Worm (Caenorhabditis elegans): ENCODE results near the gene irld-57.

Gene irld-57

ce11 chrV:15726610-15727009 lies at the start of gene irld-57, which contains the start of gene sfxn-1.3:
Gene irld-57 (minus strand): TSS chrV:15726710.
Gene sfxn-1.3 (plus strand): TSS chrV:15726841.
- no peak for TF ChIP-seq nhr-237 (tag; optimal IDR thresholded peaks at IDR 0.05)
- TF ChIP-seq hmg-11 (tag; optimal IDR thresholded peaks at IDR 0.05): no peak
- no peak for TF ChIP-seq nhr-43 (tag; optimal IDR thresholded peaks at IDR 0.05; ENCODE audit: poor library complexity, severe bottlenecking)
- no peak for TF ChIP-seq ztf-4 (tag; optimal IDR thresholded peaks at IDR 0.05)
- no peak for TF ChIP-seq R02D3.7 (tag; optimal IDR thresholded peaks at IDR 0.05)
- no peak for TF ChIP-seq tbx-2 (tag; optimal IDR thresholded peaks at IDR 0.05)
- no peak for TF ChIP-seq nhr-12 (tag; optimal IDR thresholded peaks at IDR 0.05)
- TF ChIP-seq snpc-4 (tag; optimal IDR thresholded peaks at IDR 0.05): no peak
- TF ChIP-seq egl-27 (tag; optimal IDR thresholded peaks at IDR 0.05): no peak
- TF ChIP-seq nhr-25 (tag; optimal IDR thresholded peaks at IDR 0.05): no peak
- no peak for TF ChIP-seq elt-3 (tag; optimal IDR thresholded peaks at IDR 0.05)
- no peak for TF ChIP-seq daf-12 (tag; optimal IDR thresholded peaks at IDR 0.05)
- TF ChIP-seq lin-39 (tag; optimal IDR thresholded peaks at IDR 0.05): no peak
- TF ChIP-seq ceh-28 (tag; optimal IDR thresholded peaks at IDR 0.05): no peak
- TF ChIP-seq lsy-12 (tag; optimal IDR thresholded peaks at IDR 0.05): no peak
- TF ChIP-seq nhr-28 (tag; optimal IDR thresholded peaks at IDR 0.05): no peak
- TF ChIP-seq ama-1 (optimal IDR thresholded peaks at IDR 0.05): no peak
- no peak for TF ChIP-seq mml-1 (tag; optimal IDR thresholded peaks at IDR 0.05)

- no peak for TF ChIP-seq hmg-11 (tag; optimal IDR thresholded peaks at IDR 0.05)
- TF ChIP-seq nhr-12 (tag; optimal IDR thresholded peaks at IDR 0.05): no peak
- TF ChIP-seq nhr-67 (tag; optimal IDR thresholded peaks at IDR 0.05): no peak
- no peak for TF ChIP-seq ceh-16 (tag; optimal IDR thresholded peaks at IDR 0.05)
- no peak for TF ChIP-seq nhr-28 (tag; optimal IDR thresholded peaks at IDR 0.05)
- TF ChIP-seq egl-5 (tag; optimal IDR thresholded peaks at IDR 0.05): no peak
- TF ChIP-seq elt-1 (tag; optimal IDR thresholded peaks at IDR 0.05): no peak
Observed at ce11 chrV:15773941-15774340, 47.4 kb upstream of the irld-57 start.

ce11 chrV:15773141-15773540 lies 46.6 kb upstream of the irld-57 start, which contains the start of gene nhr-60:
Gene nhr-60 (minus strand): TSS chrV:15773241.
- TF ChIP-seq aly-2 (tag; optimal IDR thresholded peaks at IDR 0.05) (no peak), unc-62 (GFP tag; optimal IDR thresholded peaks at IDR 0.05) (no peak), daf-12 (tag; optimal IDR thresholded peaks at IDR 0.05) (no peak), ceh-82 (tag; optimal IDR thresholded peaks at IDR 0.05) (no peak), nhr-25 (tag; optimal IDR thresholded peaks at IDR 0.05) (no peak), ZK546.5 (tag; optimal IDR thresholded peaks at IDR 0.05) (no peak), ceh-28 (tag; optimal IDR thresholded peaks at IDR 0.05) (no peak), jun-1 (tag; optimal IDR thresholded peaks at IDR 0.05) (no peak)

- TF ChIP-seq nhr-28 (tag; optimal IDR thresholded peaks at IDR 0.05) (no peak), egl-27 (tag; optimal IDR thresholded peaks at IDR 0.05) (no peak), nhr-77 (tag; optimal IDR thresholded peaks at IDR 0.05) (no peak), lin-39 (tag; optimal IDR thresholded peaks at IDR 0.05) (no peak)
Observed at ce11 chrV:15769072-15769471, 42.6 kb upstream of the irld-57 start, which contains the start of gene F57A10.4. Gene F57A10.4 (plus strand): TSS chrV:15769438.

- TF ChIP-seq nhr-43 (tag; optimal IDR thresholded peaks at IDR 0.05; ENCODE audit: poor library complexity, severe bottlenecking) (peak; percentile 90), elt-1 (tag; optimal IDR thresholded peaks at IDR 0.05) (peak; percentile 26), ztf-11 (tag; optimal IDR thresholded peaks at IDR 0.05) (no peak), ama-1 (optimal IDR thresholded peaks at IDR 0.05) (peak; percentile 62), pqm-1 (tag; optimal IDR thresholded peaks at IDR 0.05) (peak; percentile 54), ceh-16 (tag; optimal IDR thresholded peaks at IDR 0.05) (no peak), ceh-82 (tag; optimal IDR thresholded peaks at IDR 0.05) (peak; percentile 87), unc-62 (GFP tag; optimal IDR thresholded peaks at IDR 0.05) (no peak), pha-4 (tag; optimal IDR thresholded peaks at IDR 0.05) (peak; percentile 94), ceh-9 (tag; optimal IDR thresholded peaks at IDR 0.05) (no peak), fkh-2 (tag; optimal IDR thresholded peaks at IDR 0.05) (peak; percentile 33), nhr-237 (tag; optimal IDR thresholded peaks at IDR 0.05) (no peak), lsy-12 (tag; optimal IDR thresholded peaks at IDR 0.05) (peak; percentile 78), nhr-23 (tag; optimal IDR thresholded peaks at IDR 0.05) (peak; percentile 91), elt-2 (tag; optimal IDR thresholded peaks at IDR 0.05) (peak; percentile 58), egl-5 (tag; optimal IDR thresholded peaks at IDR 0.05) (peak; percentile 80), nhr-12 (tag; optimal IDR thresholded peaks at IDR 0.05) (no peak), nhr-77 (tag; optimal IDR thresholded peaks at IDR 0.05) (peak; percentile 80), nhr-67 (tag; optimal IDR thresholded peaks at IDR 0.05) (no peak), jun-1 (tag; optimal IDR thresholded peaks at IDR 0.05) (peak; percentile 74), R02D3.7 (tag; optimal IDR thresholded peaks at IDR 0.05) (peak; percentile 87), fos-1 (tag; optimal IDR thresholded peaks at IDR 0.05) (no peak), fkh-10 (GFP tag; optimal IDR thresholded peaks at IDR 0.05) (peak; percentile 34), unc-39 (tag; optimal IDR thresholded peaks at IDR 0.05) (no peak), nfya-1 (tag; optimal IDR thresholded peaks at IDR 0.05; ENCODE audit: insufficient read depth) (peak; percentile 89), hmg-11 (tag; optimal IDR thresholded peaks at IDR 0.05) (peak; percentile 82), tbx-2 (tag; optimal IDR thresholded peaks at IDR 0.05) (peak; percentile 89), snpc-4 (tag; optimal IDR thresholded peaks at IDR 0.05) (peak; percentile 90), mdl-1 (tag; optimal IDR thresholded peaks at IDR 0.05) (no peak), lin-39 (tag; optimal IDR thresholded peaks at IDR 0.05) (peak; percentile 62), lin-15B (tag; optimal IDR thresholded peaks at IDR 0.05) (peak; percentile 93), nhr-76 (tag; optimal IDR thresholded peaks at IDR 0.05) (no peak), nhr-25 (tag; optimal IDR thresholded peaks at IDR 0.05) (peak; percentile 85)
Observed at ce11 chrV:15766122-15766594, 39.6 kb upstream of the irld-57 start, which contains the start of the genes haf-3 and F57A10.2. Gene haf-3 (minus strand): TSS chrV:15766172. Gene F57A10.2 (plus strand): TSS chrV:15766575.
